Fruit fly (Drosophila melanogaster): ENCODE results near the gene CG42486.
A peak's percentile ranks its signal among the peaks of the same experiment; 100 is the strongest.

The CG42486 gene

dm6 chr2L:11806701-11807674 is 35.9 kb upstream of the CG42486 start (continued):
- TF ChIP-seq esn (GFP tag; optimal IDR thresholded peaks at IDR 0.05) (peak; percentile 37), salr (GFP tag; optimal IDR thresholded peaks at IDR 0.05) (peak; percentile 62), Met (GFP tag; optimal IDR thresholded peaks at IDR 0.05) (peak; percentile 33), vri (GFP tag; optimal IDR thresholded peaks at IDR 0.05) (peak; percentile 81), eg (GFP tag; IDR thresholded peaks at IDR 0.05) (peak; percentile 87), Blimp-1 (GFP tag; optimal IDR thresholded peaks at IDR 0.05) (peak; percentile 56), CG3919 (GFP tag; optimal IDR thresholded peaks at IDR 0.05) (peak; percentile 52), CG32006 (GFP tag; optimal IDR thresholded peaks at IDR 0.05) (peak; percentile 73), dac (GFP tag; optimal IDR thresholded peaks at IDR 0.05) (peak; percentile 63), lz (GFP tag; optimal IDR thresholded peaks at IDR 0.05) (peak; percentile 4)

dm6 chr2L:11807697-11808226 is 35.2 kb upstream of the CG42486 start:
- TF ChIP-seq acj6 (GFP tag; optimal IDR thresholded peaks at IDR 0.05) (no peak), CG3919 (GFP tag; optimal IDR thresholded peaks at IDR 0.05) (peak; percentile 39), Eip78C (GFP tag) (peak; percentile 24), Met (GFP tag; optimal IDR thresholded peaks at IDR 0.05) (peak; percentile 13), Sox102F (GFP tag; optimal IDR thresholded peaks at IDR 0.05) (peak; percentile 2), achi (GFP tag; optimal IDR thresholded peaks at IDR 0.05) (peak; percentile 11), Ets96B (tag; optimal IDR thresholded peaks at IDR 0.05) (peak; percentile 16), CG6163 (GFP tag; IDR thresholded peaks at IDR 0.05) (peak; percentile 85), Eip75B (GFP tag; optimal IDR thresholded peaks at IDR 0.05) (peak; percentile 0), CG31627 (GFP tag; optimal IDR thresholded peaks at IDR 0.05) (no peak), lz (GFP tag; optimal IDR thresholded peaks at IDR 0.05) (peak; percentile 17), esn (GFP tag; optimal IDR thresholded peaks at IDR 0.05) (peak; percentile 8), fkh (GFP tag; optimal IDR thresholded peaks at IDR 0.05) (peak; percentile 42), Sox15 (GFP tag; optimal IDR thresholded peaks at IDR 0.05) (no peak), ss (GFP tag; optimal IDR thresholded peaks at IDR 0.05) (peak; percentile 51 to 73), Sox14 (GFP tag; optimal IDR thresholded peaks at IDR 0.05) (peak; percentile 65), CG9139 (GFP tag; optimal IDR thresholded peaks at IDR 0.05) (peak; percentile 59), CG6792 (GFP tag; optimal IDR thresholded peaks at IDR 0.05) (no peak), net (GFP tag; optimal IDR thresholded peaks at IDR 0.05) (peak; percentile 35), CG16779 (tag; optimal IDR thresholded peaks at IDR 0.05) (peak; percentile 46), CG8119 (GFP tag; IDR thresholded peaks at IDR 0.05) (0 out of 3 replicates have a peak, but pooled peaks have one; percentile 43), Hr39 (GFP tag; optimal IDR thresholded peaks at IDR 0.05) (no peak), Eip93F (GFP tag; optimal IDR thresholded peaks at IDR 0.05) (no peak), CG1621 (tag; optimal IDR thresholded peaks at IDR 0.05) (peak; percentile 78), Lpt (GFP tag; optimal IDR thresholded peaks at IDR 0.05) (peak; percentile 64), salr (GFP tag; optimal IDR thresholded peaks at IDR 0.05) (peak in 1 of 2 experiments; percentile 19), CG6854 (GFP tag; optimal IDR thresholded peaks at IDR 0.05) (peak; percentile 77), CG11902 (GFP tag; optimal IDR thresholded peaks at IDR 0.05) (no peak), Hr4 (GFP tag; optimal IDR thresholded peaks at IDR 0.05) (peak; percentile 5), CG7368 (GFP tag; optimal IDR thresholded peaks at IDR 0.05) (peak; percentile 13), vri (GFP tag; optimal IDR thresholded peaks at IDR 0.05) (peak; percentile 54), Blimp-1 (GFP tag; optimal IDR thresholded peaks at IDR 0.05) (peak; percentile 1), dsx (GFP tag; optimal IDR thresholded peaks at IDR 0.05; ENCODE audit: poor library complexity, severe bottlenecking) (peak; percentile 65), CG6808 (GFP tag; optimal IDR thresholded peaks at IDR 0.05) (peak; percentile 5), fd85E (GFP tag; optimal IDR thresholded peaks at IDR 0.05) (no peak), svp (GFP tag) (peak; percentile 94), eg (GFP tag; IDR thresholded peaks at IDR 0.05) (peak; percentile 63), pdm3 (GFP tag; optimal IDR thresholded peaks at IDR 0.05) (peak; percentile 2)

Data from whole organism, prepupa.